Worm (Caenorhabditis elegans): ENCODE data around the gene dnj-24.

DNA sequence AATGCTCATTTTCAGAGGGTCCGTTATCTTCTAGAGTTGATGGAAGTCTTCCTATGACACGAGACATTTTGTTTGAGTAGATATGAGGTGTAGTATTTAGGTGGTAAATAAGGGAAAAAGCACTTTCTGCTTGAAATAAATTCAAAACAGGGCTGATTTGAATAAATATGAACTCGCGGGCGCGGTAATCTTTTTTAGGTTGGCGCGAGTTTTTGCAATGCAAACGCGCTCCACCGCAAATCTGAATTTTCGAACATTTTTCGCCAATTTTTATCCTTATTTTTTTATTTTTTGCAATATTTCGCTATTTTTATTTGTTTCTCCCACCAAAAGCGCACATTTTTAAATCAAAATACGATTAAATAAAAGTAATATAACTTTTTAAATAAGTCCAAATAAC is 24.3 kb upstream of the dnj-24 start, which contains the start of gene skpt-1:
- TF ChIP-seq ztf-4 (tag; optimal IDR thresholded peaks at IDR 0.05) (no peak), nhr-90 (tag; optimal IDR thresholded peaks at IDR 0.05; ENCODE audit: poor library complexity) (no peak), Y116A8C.19 (tag; optimal IDR thresholded peaks at IDR 0.05; ENCODE audit: borderline replicate concordance) (no peak)
